Fruit fly (Drosophila melanogaster) S2 (cell line): ENCODE results near the gene DIP-epsilon.
A peak's percentile ranks its signal among the peaks of the same experiment; 100 is the strongest.

Experiments
- CG8478 ChIP-seq: fragments of >200 bp; optimal IDR thresholded peaks from 2 replicates; lab custom pipeline; 2018
- CTCF ChIP-seq, 2 experiments: fragments of >200 bp; optimal IDR thresholded peaks; 2 replicates each; lab custom pipeline; 2018

dm6 chr2L:6391469-6391868 lies 19.7 kb downstream of the DIP-epsilon start:
- TF ChIP-seq CTCF (optimal IDR thresholded peaks at IDR 0.05; lab: Kevin White, UChicago) (peak; percentile 52 to 56), CG8478 (lab: Kevin White, UChicago) (no peak)
